Fruit fly (Drosophila melanogaster): ENCODE measurements around the gene ATPsyndelta.

Gene ATPsyndelta

dm6 chrX:10184355-10185058, 28.3 kb upstream of the ATPsyndelta start (continued):
- TF ChIP-seq ash1 (GFP tag; optimal IDR thresholded peaks at IDR 0.05) (no peak), grau (tag; optimal IDR thresholded peaks at IDR 0.05) (peak; percentile 61), bab2 (GFP tag; optimal IDR thresholded peaks at IDR 0.05) (peak; percentile 57), org-1 (GFP tag; optimal IDR thresholded peaks at IDR 0.05) (peak; percentile 13), ci (GFP tag; IDR thresholded peaks at IDR 0.05) (no peak), lab (GFP tag; optimal IDR thresholded peaks at IDR 0.05) (peak; percentile 85), Hmx (GFP tag; optimal IDR thresholded peaks at IDR 0.05) (no peak), p53 (GFP tag; optimal IDR thresholded peaks at IDR 0.05) (no peak), CG7357 (GFP tag; IDR thresholded peaks at IDR 0.05) (peak; percentile 61; the same call in 1 of the 3 replicates), Dref (GFP tag; IDR thresholded peaks at IDR 0.05) (no peak), H15 (GFP tag; IDR thresholded peaks at IDR 0.05) (0 out of 3 replicates have a peak, but pooled peaks have one; percentile 15), da (GFP tag; optimal IDR thresholded peaks at IDR 0.05) (no peak), CG15269 (tag; optimal IDR thresholded peaks at IDR 0.05) (peak; percentile 40), CG4730 (GFP tag; IDR thresholded peaks at IDR 0.05) (0 out of 2 replicates have a peak, but pooled peaks have one; percentile 24), Ets97D (GFP tag; optimal IDR thresholded peaks at IDR 0.05) (no peak), CG4854 (GFP tag; optimal IDR thresholded peaks at IDR 0.05) (no peak), trh (GFP tag; optimal IDR thresholded peaks at IDR 0.05) (no peak), CG6791 (GFP tag; IDR thresholded peaks at IDR 0.05; ENCODE audit: partially characterized antibody) (no peak), sisA (GFP tag; IDR thresholded peaks at IDR 0.05) (peak; percentile 41), CG17359 (tag; optimal IDR thresholded peaks at IDR 0.05) (no peak), CG6654 (GFP tag; optimal IDR thresholded peaks at IDR 0.05) (no peak), onecut (GFP tag; IDR thresholded peaks at IDR 0.05) (peak; percentile 29; the same call in 1 of the 2 replicates), lmd (GFP tag; IDR thresholded peaks at IDR 0.05) (peak; percentile 68), CG4707 (GFP tag; optimal IDR thresholded peaks at IDR 0.05) (no peak), ab (GFP tag; optimal IDR thresholded peaks at IDR 0.05) (no peak), vnd (GFP tag; IDR thresholded peaks at IDR 0.05; ENCODE audit: partially characterized antibody) (no peak), CG10147 (GFP tag; optimal IDR thresholded peaks at IDR 0.05) (peak; percentile 33), eyg (GFP tag; optimal IDR thresholded peaks at IDR 0.05) (peak; percentile 29), pnt (GFP tag; optimal IDR thresholded peaks at IDR 0.05) (peak; percentile 40), tap (tag; optimal IDR thresholded peaks at IDR 0.05) (no peak), Oli (tag; optimal IDR thresholded peaks at IDR 0.05) (peak; percentile 6), CG3995 (GFP tag; optimal IDR thresholded peaks at IDR 0.05) (no peak), z (GFP tag; IDR thresholded peaks at IDR 0.05) (no peak), Gug (GFP tag; IDR thresholded peaks at IDR 0.05) (peak; percentile 52; the same call in 1 of the 4 replicates), Poxn (GFP tag; IDR thresholded peaks at IDR 0.05) (0 out of 2 replicates have a peak, but pooled peaks have one; percentile 12), nerfin-1 (tag; optimal IDR thresholded peaks at IDR 0.05) (no peak), dm (GFP tag; optimal IDR thresholded peaks at IDR 0.05) (no peak), CG13624 (GFP tag; optimal IDR thresholded peaks at IDR 0.05) (peak; percentile 83), HLH3B (GFP tag; IDR thresholded peaks at IDR 0.05) (peak; percentile 73), CG8359 (GFP tag; optimal IDR thresholded peaks at IDR 0.05; ENCODE audit: borderline replicate concordance) (no peak), CG15601 (tag; optimal IDR thresholded peaks at IDR 0.05) (no peak), CG11085 (GFP tag; IDR thresholded peaks at IDR 0.05) (peak; percentile 69), gfzf (GFP tag; optimal IDR thresholded peaks at IDR 0.05) (no peak), Ravus (GFP tag; IDR thresholded peaks at IDR 0.05) (0 out of 2 replicates have a peak, but pooled peaks have one; percentile 2), Bteb2 (GFP tag; optimal IDR thresholded peaks at IDR 0.05) (no peak), grn (GFP tag; optimal IDR thresholded peaks at IDR 0.05) (no peak), CG8944 (GFP tag; optimal IDR thresholded peaks at IDR 0.05) (no peak), CG13775 (GFP tag; optimal IDR thresholded peaks at IDR 0.05) (no peak), btn (GFP tag; optimal IDR thresholded peaks at IDR 0.05) (no peak), CG15514 (GFP tag; optimal IDR thresholded peaks at IDR 0.05) (peak; percentile 47)

All from whole organism, embryonic.